Fruit fly (Drosophila melanogaster) whole organism, embryonic: ENCODE results near the gene Cpr67Fa1.
A peak's percentile ranks its signal among the peaks of the same experiment; 100 is the strongest.

Experiments used
- B-H1 ChIP-seq: fragments of 200-800 bp; sonication (Bioruptor generic); IDR thresholded peaks from 3 replicates; pipeline ENCODE4 v1.3.6; 2022; ENCODE audit warnings: missing biosample characterization, missing genetic modification characterization
- CG10147 ChIP-seq: fragments of 200-800 bp; sonication (Bioruptor generic); optimal IDR thresholded peaks from 2 replicates; lab custom pipeline; 2019; ENCODE audit warnings: missing biosample characterization, mild to moderate bottlenecking, missing genetic modification characterization, moderate library complexity
- CG10209 ChIP-seq: fragments of 200-800 bp; sonication (Bioruptor generic); optimal IDR thresholded peaks from 3 replicates; lab custom pipeline; 2017; ENCODE audit warnings: missing biosample characterization, mild to moderate bottlenecking, missing genetic modification characterization, missing genetic modification reagents
- CG10565 ChIP-seq: fragments of 200-800 bp; sonication (Bioruptor generic); optimal IDR thresholded peaks from 3 replicates; lab custom pipeline; 2016; ENCODE audit warnings: missing biosample characterization, mild to moderate bottlenecking, missing genetic modification characterization
- CG1603 ChIP-seq: fragments of 200-800 bp; sonication (Bioruptor generic); optimal IDR thresholded peaks from 2 replicates; lab custom pipeline; 2019; ENCODE audit warnings: missing biosample characterization, mild to moderate bottlenecking, missing genetic modification characterization, moderate library complexity
- CG2678 ChIP-seq: fragments of 200-800 bp; sonication (Bioruptor generic); optimal IDR thresholded peaks from 3 replicates; lab custom pipeline; 2019; ENCODE audit warnings: missing biosample characterization, mild to moderate bottlenecking, missing genetic modification characterization, moderate library complexity
- CG3281 ChIP-seq: fragments of 200-800 bp; sonication (Bioruptor generic); optimal IDR thresholded peaks from 3 replicates; lab custom pipeline; 2017; ENCODE audit warnings: missing biosample characterization, mild to moderate bottlenecking, missing genetic modification characterization
- CG34376 ChIP-seq: fragments of 200-800 bp; sonication (Bioruptor generic); optimal IDR thresholded peaks from 2 replicates; lab custom pipeline; 2018; ENCODE audit warnings: missing biosample characterization, mild to moderate bottlenecking, missing genetic modification characterization
- CG34422 ChIP-seq: fragments of 200-800 bp; sonication (Bioruptor generic); IDR thresholded peaks from 3 replicates; pipeline ENCODE4 v1.3.6; 2022; ENCODE audit warnings: missing biosample characterization, missing genetic modification characterization
- CG4360 ChIP-seq: fragments of 200-800 bp; sonication (Bioruptor generic); IDR thresholded peaks from 2 replicates; pipeline ENCODE4 v1.3.6; 2022; ENCODE audit warnings: missing biosample characterization, missing genetic modification characterization
- CG4424 ChIP-seq: fragments of 200-800 bp; sonication (Bioruptor generic); optimal IDR thresholded peaks from 3 replicates; lab custom pipeline; 2016; ENCODE audit warnings: missing biosample characterization, missing genetic modification characterization
- CG6175 ChIP-seq: fragments of 200-800 bp; sonication (Bioruptor generic); IDR thresholded peaks from 3 replicates; pipeline ENCODE4 v1.3.6; 2022; ENCODE audit warnings: missing biosample characterization, missing genetic modification characterization
- CG6689 ChIP-seq: fragments of 200-800 bp; sonication (Bioruptor generic); IDR thresholded peaks from 2 replicates; pipeline ENCODE4 v1.3.6; 2022; ENCODE audit warnings: missing biosample characterization, missing genetic modification characterization
- CG7357 ChIP-seq: fragments of 200-800 bp; sonication (Bioruptor generic); IDR thresholded peaks from 3 replicates; pipeline ENCODE4 v1.3.6; 2022; ENCODE audit warnings: missing biosample characterization, missing genetic modification characterization
- CG8281 ChIP-seq: fragments of 200-800 bp; sonication (Bioruptor generic); optimal IDR thresholded peaks from 2 replicates; lab custom pipeline; 2018; ENCODE audit warnings: missing biosample characterization, mild to moderate bottlenecking, missing genetic modification characterization, moderate library complexity
- CG8359 ChIP-seq: fragments of 200-800 bp; sonication (Bioruptor generic); optimal IDR thresholded peaks from 2 replicates; lab custom pipeline; 2017; ENCODE audit warnings: missing biosample characterization, mild to moderate bottlenecking, missing genetic modification characterization, borderline replicate concordance
- CG8388 ChIP-seq: fragments of 200-800 bp; sonication (Bioruptor generic); optimal IDR thresholded peaks from 2 replicates; lab custom pipeline; 2019; ENCODE audit warnings: missing biosample characterization, mild to moderate bottlenecking, missing genetic modification characterization, moderate library complexity
- Dbx ChIP-seq: fragments of 200-800 bp; sonication (Bioruptor generic); IDR thresholded peaks from 3 replicates; pipeline ENCODE4 v1.3.6; 2022; ENCODE audit warnings: missing biosample characterization, missing genetic modification characterization
- Deaf1 ChIP-seq: fragments of 200-800 bp; optimal IDR thresholded peaks from 3 replicates; lab custom pipeline; 2019; ENCODE audit warnings: missing biosample characterization, mild to moderate bottlenecking, missing genetic modification characterization, moderate library complexity
- Lim3 ChIP-seq: fragments of 200-800 bp; sonication (Bioruptor generic); IDR thresholded peaks from 2 replicates; pipeline ENCODE4 v1.3.6; 2022; ENCODE audit warnings: missing biosample characterization, missing genetic modification characterization
- Med ChIP-seq: fragments of 200-800 bp; sonication (Bioruptor generic); peaks from one replicate; lab custom pipeline; 2016; ENCODE audit warnings: missing biosample characterization, missing genetic modification characterization, mild to moderate bottlenecking, inconsistent platforms, moderate library complexity
- Meics ChIP-seq: fragments of 200-800 bp; sonication (Bioruptor generic); optimal IDR thresholded peaks from 2 replicates; lab custom pipeline; 2017; ENCODE audit warnings: missing biosample characterization, mild to moderate bottlenecking, missing genetic modification characterization
- Oaz ChIP-seq: fragments of 200-800 bp; sonication (Bioruptor generic); IDR thresholded peaks from 2 replicates; pipeline ENCODE4 v1.3.6; 2022; ENCODE audit warnings: missing biosample characterization, missing genetic modification characterization
- Oli ChIP-seq: fragments of 200-800 bp; sonication (Bioruptor generic); optimal IDR thresholded peaks from 2 replicates; lab custom pipeline; 2018; ENCODE audit warnings: missing biosample characterization, mild to moderate bottlenecking, missing genetic modification characterization, moderate library complexity
- Rx ChIP-seq: fragments of 200-800 bp; sonication (Bioruptor generic); IDR thresholded peaks from 2 replicates; pipeline ENCODE4 v1.3.6; 2022; ENCODE audit warnings: missing biosample characterization, missing genetic modification characterization
- Usf ChIP-seq: fragments of 200-800 bp; sonication (Bioruptor generic); optimal IDR thresholded peaks from 2 replicates; lab custom pipeline; 2017; ENCODE audit warnings: missing genotype, missing biosample characterization, missing genetic modification characterization
- Xbp1 ChIP-seq: fragments of 200-800 bp; sonication (Bioruptor generic); optimal IDR thresholded peaks from 3 replicates; lab custom pipeline; 2016; ENCODE audit warnings: missing biosample characterization, mild to moderate bottlenecking, missing genetic modification characterization
- ab ChIP-seq: fragments of 200-800 bp; sonication (Bioruptor generic); optimal IDR thresholded peaks from 2 replicates; lab custom pipeline; 2016; ENCODE audit warnings: missing biosample characterization, missing genetic modification characterization
- ara ChIP-seq: fragments of 200-800 bp; sonication (Bioruptor generic); IDR thresholded peaks from 2 replicates; pipeline ENCODE4 v1.3.6; 2022; ENCODE audit warnings: missing biosample characterization, missing genetic modification characterization
- cg ChIP-seq: fragments of 200-800 bp; sonication (Bioruptor generic); optimal IDR thresholded peaks from 3 replicates; lab custom pipeline; 2019; ENCODE audit warnings: missing biosample characterization, mild to moderate bottlenecking, missing genetic modification characterization, moderate library complexity
- chinmo ChIP-seq: fragments of 200-800 bp; sonication (Bioruptor generic); IDR thresholded peaks from 4 replicates; pipeline ENCODE4 v1.3.6; 2022; ENCODE audit warnings: missing biosample characterization, missing genetic modification characterization; ENCODE audit not compliant: partially characterized antibody
- corto ChIP-seq: fragments of 200-800 bp; sonication (Bioruptor generic); optimal IDR thresholded peaks from 2 replicates; lab custom pipeline; 2016; ENCODE audit warnings: missing biosample characterization, mild to moderate bottlenecking, missing genetic modification characterization, moderate library complexity
- da ChIP-seq: fragments of 200-800 bp; sonication (Bioruptor generic); optimal IDR thresholded peaks from 2 replicates; lab custom pipeline; 2016; ENCODE audit warnings: missing biosample characterization, missing genetic modification characterization
- eve ChIP-seq, 2 experiments: fragments of >200 bp; optimal IDR thresholded peaks; 2 replicates each; lab custom pipeline; 2017; ENCODE audit warnings: missing biosample characterization in 2 of 2, missing genetic modification characterization in 2 of 2
- exex ChIP-seq: fragments of 200-800 bp; sonication (Bioruptor generic); optimal IDR thresholded peaks from 4 replicates; lab custom pipeline; 2018; ENCODE audit warnings: missing biosample characterization, mild to moderate bottlenecking, missing genetic modification characterization, moderate library complexity
- jigr1 ChIP-seq: fragments of 200-800 bp; sonication (Bioruptor generic); IDR thresholded peaks from 3 replicates; pipeline ENCODE4 v1.3.6; 2022; ENCODE audit warnings: missing biosample characterization, missing genetic modification characterization
- luna ChIP-seq: fragments of 200-800 bp; sonication (Bioruptor generic); optimal IDR thresholded peaks from 2 replicates; lab custom pipeline; 2016; ENCODE audit warnings: missing biosample characterization, missing genetic modification characterization
- mirr ChIP-seq: fragments of 200-800 bp; sonication (Bioruptor generic); optimal IDR thresholded peaks from 3 replicates; lab custom pipeline; 2018; ENCODE audit warnings: missing biosample characterization, mild to moderate bottlenecking, missing genetic modification characterization
- oc ChIP-seq: fragments of 200-800 bp; sonication (Bioruptor generic); optimal IDR thresholded peaks from 2 replicates; lab custom pipeline; 2018; ENCODE audit warnings: missing biosample characterization, mild to moderate bottlenecking, missing genetic modification characterization, moderate library complexity
- prd ChIP-seq, 3 experiments: fragments of >200 bp in 2 of 3; fragments of 200-800 bp in 1 of 3; sonication (Bioruptor generic) in 1 of 3; optimal IDR thresholded peaks in 2 of 3; IDR thresholded peaks in 1 of 3; 2 replicates in 2 of 3; 3 replicates in 1 of 3; pipeline versions ENCODE4 v1.3.6 to Lab custom; 2017 to 2022; ENCODE audit warnings: missing biosample characterization in 1 of 3, missing genetic modification characterization in 1 of 3
- run ChIP-seq: fragments of 200-800 bp; sonication (Bioruptor generic); optimal IDR thresholded peaks from 3 replicates; lab custom pipeline; 2018; ENCODE audit warnings: missing biosample characterization, mild to moderate bottlenecking, missing genetic modification characterization
- sr ChIP-seq: fragments of 200-800 bp; sonication (Bioruptor generic); IDR thresholded peaks from 3 replicates; pipeline ENCODE4 v1.3.6; 2022; ENCODE audit warnings: missing biosample characterization, missing genetic modification characterization
- sug ChIP-seq: fragments of 200-800 bp; optimal IDR thresholded peaks from 2 replicates; lab custom pipeline; 2019; ENCODE audit warnings: missing biosample characterization, mild to moderate bottlenecking, missing genetic modification characterization, moderate library complexity
- twi ChIP-seq: fragments of 200-800 bp; optimal IDR thresholded peaks from 2 replicates; lab custom pipeline; 2019; ENCODE audit warnings: missing biosample characterization, mild to moderate bottlenecking, missing genetic modification characterization, moderate library complexity

Cpr67Fa1 gene

dm6 chr3L:10898256-10898735, 8.5 kb downstream of the Cpr67Fa1 start (continued):
- no peak for TF ChIP-seq CG8281 (tag; lab: Kevin White, UChicago)
- TF ChIP-seq CG6175, result no peak
- no peak for TF ChIP-seq sr (GFP tag; lab: Robert Waterston, UW)
- TF ChIP-seq Oli (tag; lab: Kevin White, UChicago), result no peak
- no peak for TF ChIP-seq CG3281 (GFP tag; lab: Kevin White, UChicago)
- no peak for TF ChIP-seq ab (GFP tag; lab: Kevin White, UChicago)
- TF ChIP-seq B-H1 (GFP tag; lab: Robert Waterston, UW), result no peak
- no peak for TF ChIP-seq CG2678
- TF ChIP-seq luna (GFP tag; lab: Kevin White, UChicago), result no peak
- no peak for TF ChIP-seq CG4424 (GFP tag; lab: Kevin White, UChicago)
- no peak for TF ChIP-seq CG34376 (GFP tag; lab: Kevin White, UChicago)
- 0 out of 2 replicates have a peak, but pooled peaks have one; percentile 7 for TF ChIP-seq ara (GFP tag; lab: Robert Waterston, UW)
- TF ChIP-seq CG7357 (GFP tag; lab: Robert Waterston, UW), result no peak
- no peak for TF ChIP-seq jigr1 (GFP tag; lab: Robert Waterston, UW)
- TF ChIP-seq CG8388, result no peak
- no peak for TF ChIP-seq CG8359 (GFP tag; lab: Kevin White, UChicago)
- peak; percentile 29 for TF ChIP-seq Meics (GFP tag; lab: Kevin White, UChicago)
- TF ChIP-seq exex (tag; lab: Kevin White, UChicago), result peak; percentile 27
- no peak for TF ChIP-seq Oaz (GFP tag; lab: Robert Waterston, UW)
- TF ChIP-seq Xbp1 (GFP tag; lab: Kevin White, UChicago), result no peak
- TF ChIP-seq twi (tag; lab: Kevin White, UChicago), result no peak
- TF ChIP-seq eve (GFP tag; optimal IDR thresholded peaks at IDR 0.05; lab: Kevin White, UChicago), result peak in 1 of 2 experiments; percentile 85
- no peak for TF ChIP-seq chinmo (GFP tag; lab: Robert Waterston, UW)
- TF ChIP-seq Rx (GFP tag; lab: Robert Waterston, UW), result no peak
- no peak for TF ChIP-seq CG6689
- no peak for TF ChIP-seq Usf
- peak; percentile 23 for TF ChIP-seq sug (tag; lab: Kevin White, UChicago)
- TF ChIP-seq Dbx, result no peak
- TF ChIP-seq CG4360 (GFP tag; lab: Robert Waterston, UW), result peak; percentile 57
- no peak for TF ChIP-seq CG34422 (GFP tag; lab: Robert Waterston, UW)
- peak; percentile 93 for TF ChIP-seq cg (GFP tag; lab: Kevin White, UChicago)
- TF ChIP-seq run (tag; lab: Kevin White, UChicago), result no peak
- no peak for TF ChIP-seq corto (GFP tag; lab: Kevin White, UChicago)
- peak; percentile 89 for TF ChIP-seq Deaf1
- TF ChIP-seq da (GFP tag; lab: Kevin White, UChicago), result peak; percentile 18
- no peak for TF ChIP-seq CG1603 (tag; lab: Kevin White, UChicago)
- TF ChIP-seq Lim3 (GFP tag; lab: Robert Waterston, UW), result no peak
- no peak for TF ChIP-seq oc (tag; lab: Kevin White, UChicago)
- TF ChIP-seq prd (optimal IDR thresholded peaks at IDR 0.05; lab: Kevin White, UChicago), result no peak
- TF ChIP-seq prd (GFP tag; IDR thresholded peaks at IDR 0.05; lab: Robert Waterston, UW), result no peak
- TF ChIP-seq CG10147 (GFP tag; lab: Kevin White, UChicago), result peak; percentile 20
- no peak for TF ChIP-seq CG10565 (GFP tag; lab: Kevin White, UChicago)
- peak; percentile 54 for TF ChIP-seq Med (GFP tag; lab: Kevin White, UChicago)
- no peak for TF ChIP-seq CG10209
- TF ChIP-seq mirr (GFP tag; lab: Kevin White, UChicago), result no peak
